Fruit fly (Drosophila melanogaster): ENCODE results near the gene CG12003.

Gene CG12003

DNA sequence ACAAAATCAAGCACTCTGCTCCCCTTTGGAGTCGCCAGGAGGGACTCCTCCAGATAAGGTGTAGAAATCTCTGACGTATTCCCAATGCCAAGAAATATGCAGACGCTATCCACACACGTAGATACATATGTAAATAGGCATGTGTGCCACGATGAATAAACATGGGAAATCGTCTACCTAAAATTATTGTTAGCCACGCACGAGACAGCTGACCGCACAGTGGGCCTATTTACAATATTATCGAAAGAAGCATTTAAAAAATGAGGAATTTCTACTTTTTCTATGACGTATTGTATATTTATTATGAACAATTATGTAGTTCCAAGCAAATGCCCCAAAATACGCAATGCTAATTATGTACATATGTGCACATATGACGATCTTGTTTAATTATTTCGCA lies 16.0 kb upstream of the CG12003 start (continued):
- TF ChIP-seq lilli (GFP tag; optimal IDR thresholded peaks at IDR 0.05) (peak; percentile 24), tio (GFP tag; optimal IDR thresholded peaks at IDR 0.05) (peak; percentile 28), H2.0 (GFP tag; IDR thresholded peaks at IDR 0.05) (no peak), CG4360 (GFP tag; IDR thresholded peaks at IDR 0.05) (0 out of 2 replicates have a peak, but pooled peaks have one; percentile 42), CG6813 (GFP tag; optimal IDR thresholded peaks at IDR 0.05) (peak; percentile 32), BtbVII (GFP tag; optimal IDR thresholded peaks at IDR 0.05) (peak; percentile 32), CG11696 (GFP tag; IDR thresholded peaks at IDR 0.05) (peak; percentile 22; the same call in 1 of the 2 replicates), unpg (GFP tag; optimal IDR thresholded peaks at IDR 0.05) (peak; percentile 20), dm (GFP tag; optimal IDR thresholded peaks at IDR 0.05) (no peak), CG43689 (GFP tag; IDR thresholded peaks at IDR 0.05) (no peak), Bgb (GFP tag; IDR thresholded peaks at IDR 0.05; ENCODE audit: partially characterized antibody) (no peak), CG10462 (GFP tag; optimal IDR thresholded peaks at IDR 0.05) (no peak), ewg (GFP tag; optimal IDR thresholded peaks at IDR 0.05) (no peak), CG15269 (tag; optimal IDR thresholded peaks at IDR 0.05) (peak; percentile 42), CG12659 (GFP tag; optimal IDR thresholded peaks at IDR 0.05) (peak; percentile 27), Fer3 (tag; optimal IDR thresholded peaks at IDR 0.05) (peak; percentile 33), slbo (GFP tag; IDR thresholded peaks at IDR 0.05) (peak; percentile 42; the same call in 1 of the 2 replicates), Hmx (GFP tag; optimal IDR thresholded peaks at IDR 0.05) (no peak), CG13424 (tag; optimal IDR thresholded peaks at IDR 0.05) (peak; percentile 23), CG15011 (GFP tag; optimal IDR thresholded peaks at IDR 0.05) (peak; percentile 39), gcm2 (GFP tag; optimal IDR thresholded peaks at IDR 0.05) (no peak), Dbx (GFP tag; IDR thresholded peaks at IDR 0.05) (0 out of 3 replicates have a peak, but pooled peaks have one; percentile 24), jigr1 (GFP tag; IDR thresholded peaks at IDR 0.05) (no peak), ap (GFP tag; IDR thresholded peaks at IDR 0.05) (no peak), yki (optimal IDR thresholded peaks at IDR 0.05) (no peak), CG6689 (GFP tag; IDR thresholded peaks at IDR 0.05) (0 out of 2 replicates have a peak, but pooled peaks have one; percentile 20), CkIIα-i1 (GFP tag; IDR thresholded peaks at IDR 0.05) (no peak), kni (GFP tag; optimal IDR thresholded peaks at IDR 0.05) (peak; percentile 68), Sin3A (optimal IDR thresholded peaks at IDR 0.05) (no peak), CG30020 (tag; optimal IDR thresholded peaks at IDR 0.05) (no peak), sd (tag; optimal IDR thresholded peaks at IDR 0.05) (peak; percentile 63), fd3F (GFP tag; optimal IDR thresholded peaks at IDR 0.05) (peak; percentile 10), CG1647 (GFP tag; optimal IDR thresholded peaks at IDR 0.05) (peak; percentile 43), ato (GFP tag; IDR thresholded peaks at IDR 0.05; ENCODE audit: partially characterized antibody) (no peak), jumu (GFP tag; optimal IDR thresholded peaks at IDR 0.05) (no peak), dmrt99B (tag; optimal IDR thresholded peaks at IDR 0.05) (peak; percentile 39), twi (tag; optimal IDR thresholded peaks at IDR 0.05) (peak; percentile 13), onecut (GFP tag; IDR thresholded peaks at IDR 0.05) (no peak), CG17912 (GFP tag; optimal IDR thresholded peaks at IDR 0.05) (no peak), CG2199 (GFP tag; IDR thresholded peaks at IDR 0.05) (peak; percentile 78; the same call in 2 of the 3 replicates), CG2120 (GFP tag; optimal IDR thresholded peaks at IDR 0.05) (peak; percentile 54), Med (GFP tag) (peak; percentile 77), row (GFP tag; IDR thresholded peaks at IDR 0.05) (peak; percentile 54), cwo (GFP tag; optimal IDR thresholded peaks at IDR 0.05) (peak; percentile 84), dati (GFP tag; IDR thresholded peaks at IDR 0.05) (no peak), wek (GFP tag; optimal IDR thresholded peaks at IDR 0.05) (peak; percentile 7), Dref (GFP tag; IDR thresholded peaks at IDR 0.05) (no peak), Blimp-1 (GFP tag; optimal IDR thresholded peaks at IDR 0.05) (peak; percentile 8), HmgD (GFP tag; optimal IDR thresholded peaks at IDR 0.05) (no peak), CG14014 (GFP tag; IDR thresholded peaks at IDR 0.05) (peak; percentile 57; the same call in 1 of the 2 replicates), chn (GFP tag; optimal IDR thresholded peaks at IDR 0.05) (peak; percentile 14), CG12071 (GFP tag; optimal IDR thresholded peaks at IDR 0.05) (peak; percentile 9)

All from whole organism, embryonic.